Worm (Caenorhabditis elegans): ENCODE data around the gene ceeh-1.

- TF ChIP-seq him-1 (tag; optimal IDR thresholded peaks at IDR 0.05): no peak
- no peak for TF ChIP-seq W03F9.2 (tag; optimal IDR thresholded peaks at IDR 0.05)
- TF ChIP-seq dao-5 (tag; optimal IDR thresholded peaks at IDR 0.05): no peak
Measured at ce11 chrIII:842630-843029, 10.6 kb upstream of the ceeh-1 start, which contains the start of gene far-8.

Data from whole organism, L4/young adult.